Worm (Caenorhabditis elegans) whole organism, L1 larva: ENCODE data around the gene C31C9.9.

Experiments
- C16A3.4 ChIP-seq: fragments of 150-350 bp; optimal IDR thresholded peaks from 2 replicates; lab custom pipeline; 2014; ENCODE audit warnings: missing biosample characterization, missing genetic modification characterization
- C34B4.2 ChIP-seq: sonication (generic microtip); optimal IDR thresholded peaks from 2 replicates; lab custom pipeline; 2017; ENCODE audit warnings: mild to moderate bottlenecking, missing genetic modification characterization, missing compliant biosample characterization
- F16B12.6 ChIP-seq: fragments of 150-350 bp; optimal IDR thresholded peaks from 2 replicates; lab custom pipeline; 2014; ENCODE audit warnings: missing biosample characterization, missing genetic modification characterization
- blmp-1 ChIP-seq: fragments of 150-350 bp; optimal IDR thresholded peaks from 2 replicates; lab custom pipeline; 2014; ENCODE audit warnings: missing biosample characterization, missing genetic modification characterization
- ceh-8 ChIP-seq: fragments of 200-800 bp; sonication (Bioruptor generic); optimal IDR thresholded peaks from 2 replicates; lab custom pipeline; 2018; ENCODE audit warnings: mild to moderate bottlenecking, missing genetic modification characterization, moderate library complexity, missing compliant biosample characterization
- ceh-88 ChIP-seq: fragments of 200-800 bp; sonication (Bioruptor generic); IDR thresholded peaks from 2 replicates; pipeline ENCODE4 v1.3.6; 2022; ENCODE audit warnings: missing genetic modification characterization, missing compliant biosample characterization
- ceh-90 ChIP-seq: sonication (generic microtip); optimal IDR thresholded peaks from 2 replicates; lab custom pipeline; 2016; ENCODE audit warnings: missing genetic modification characterization, missing compliant biosample characterization
- dpl-1 ChIP-seq, 3 experiments: fragments of 150-350 bp in 2 of 3; sonication (generic microtip) in 1 of 3; optimal IDR thresholded peaks; 2 replicates each; lab custom pipeline; 2014 to 2017; ENCODE audit warnings: missing biosample characterization in 3 of 3, missing genetic modification characterization in 3 of 3, missing genetic modification reagents in 3 of 3
- efl-1 ChIP-seq, 4 experiments: fragments of 150-350 bp; optimal IDR thresholded peaks in 3 of 4; peaks in 1 of 4; 1 replicate in 1 of 4; 2 replicates in 3 of 4; lab custom pipeline; 2014; ENCODE audit warnings: missing biosample characterization in 2 of 4, missing genetic modification characterization in 2 of 4, missing genetic modification reagents in 2 of 4
- efl-3 ChIP-seq: fragments of 200-800 bp; sonication (Bioruptor generic); optimal IDR thresholded peaks from 2 replicates; lab custom pipeline; 2018; ENCODE audit warnings: mild to moderate bottlenecking, missing genetic modification characterization, missing compliant biosample characterization
- egl-13 ChIP-seq: sonication (generic microtip); optimal IDR thresholded peaks from 2 replicates; lab custom pipeline; 2016; ENCODE audit warnings: missing genotype, missing genetic modification reagents, missing genetic modification characterization, missing compliant biosample characterization
- elt-2 ChIP-seq: sonication (generic microtip); optimal IDR thresholded peaks from 2 replicates; lab custom pipeline; 2016; ENCODE audit warnings: missing genetic modification characterization, mild to moderate bottlenecking, inconsistent platforms, missing compliant biosample characterization, missing genetic modification reagents
- elt-3 ChIP-seq, 6 experiments: fragments of 150-350 bp in 1 of 6; sonication (generic microtip); optimal IDR thresholded peaks; 2 replicates each; lab custom pipeline; 2017 to 2018; ENCODE audit warnings: missing biosample characterization in 6 of 6, missing genetic modification characterization in 6 of 6, inconsistent platforms in 1 of 6
- isw-1 ChIP-seq: fragments of 200-800 bp; sonication (Bioruptor generic); IDR thresholded peaks from 2 replicates; pipeline ENCODE4 v1.3.6; 2022; ENCODE audit warnings: missing genetic modification characterization, missing compliant biosample characterization
- lin-13 ChIP-seq: fragments of 150-350 bp; optimal IDR thresholded peaks from 2 replicates; lab custom pipeline; 2014; ENCODE audit warnings: missing biosample characterization, missing genetic modification reagents, missing genetic modification characterization
- lin-14 ChIP-seq: fragments of 200-800 bp; sonication (Bioruptor generic); optimal IDR thresholded peaks from 2 replicates; lab custom pipeline; 2018; ENCODE audit warnings: mild to moderate bottlenecking, missing genetic modification characterization, moderate library complexity, missing compliant biosample characterization
- lir-3 ChIP-seq: sonication (generic microtip); optimal IDR thresholded peaks from 2 replicates; lab custom pipeline; 2016; ENCODE audit warnings: mild to moderate bottlenecking, missing genetic modification characterization, moderate library complexity, missing compliant biosample characterization; ENCODE audit not compliant: poor library complexity
- lsy-2 ChIP-seq, 2 experiments: fragments of 150-350 bp; optimal IDR thresholded peaks; 2 replicates each; lab custom pipeline; 2014; ENCODE audit warnings: missing biosample characterization in 2 of 2, missing genetic modification characterization in 2 of 2
- mdl-1 ChIP-seq, 2 experiments: fragments of 150-350 bp; optimal IDR thresholded peaks; 2 replicates each; lab custom pipeline; 2014 to 2017; ENCODE audit warnings: missing biosample characterization in 2 of 2, missing genetic modification characterization in 2 of 2, inconsistent platforms in 1 of 2
- mep-1 ChIP-seq: fragments of 150-350 bp; optimal IDR thresholded peaks from 2 replicates; lab custom pipeline; 2014; ENCODE audit warnings: missing biosample characterization, missing genetic modification characterization
- nhr-11 ChIP-seq: fragments of 150-350 bp; optimal IDR thresholded peaks from 2 replicates; lab custom pipeline; 2014; ENCODE audit warnings: missing biosample characterization, missing genetic modification characterization
- nhr-20 ChIP-seq: sonication (generic microtip); optimal IDR thresholded peaks from 2 replicates; lab custom pipeline; 2016; ENCODE audit warnings: mild to moderate bottlenecking, missing genetic modification characterization, missing compliant biosample characterization
- nhr-237 ChIP-seq: fragments of 150-350 bp; optimal IDR thresholded peaks from 2 replicates; lab custom pipeline; 2014; ENCODE audit warnings: missing biosample characterization, missing genetic modification characterization
- nhr-28 ChIP-seq: fragments of 150-350 bp; optimal IDR thresholded peaks from 2 replicates; lab custom pipeline; 2014; ENCODE audit warnings: missing biosample characterization, missing genetic modification characterization
- nhr-71 ChIP-seq: sonication (generic microtip); optimal IDR thresholded peaks from 2 replicates; lab custom pipeline; 2016; ENCODE audit warnings: mild to moderate bottlenecking, missing genetic modification characterization, moderate library complexity, missing compliant biosample characterization
- nhr-76 ChIP-seq: sonication (generic microtip); optimal IDR thresholded peaks from 2 replicates; lab custom pipeline; 2017; ENCODE audit warnings: missing biosample characterization, missing genetic modification characterization
- nhr-77 ChIP-seq: fragments of 150-350 bp; optimal IDR thresholded peaks from 2 replicates; lab custom pipeline; 2014; ENCODE audit warnings: missing biosample characterization, missing genetic modification characterization
- rnt-1 ChIP-seq: sonication (generic microtip); optimal IDR thresholded peaks from 2 replicates; lab custom pipeline; 2016; ENCODE audit warnings: mild to moderate bottlenecking, missing genetic modification characterization, moderate library complexity, missing compliant biosample characterization
- skn-1 ChIP-seq: fragments of 150-350 bp; optimal IDR thresholded peaks from 2 replicates; lab custom pipeline; 2014; ENCODE audit warnings: missing biosample characterization, missing genetic modification characterization
- snu-23 ChIP-seq: sonication (generic microtip); optimal IDR thresholded peaks from 2 replicates; lab custom pipeline; 2016; ENCODE audit warnings: missing genetic modification characterization, missing compliant biosample characterization
- sup-37 ChIP-seq: fragments of 200-800 bp; sonication (Bioruptor generic); optimal IDR thresholded peaks from 2 replicates; lab custom pipeline; 2018; ENCODE audit warnings: mild to moderate bottlenecking, missing genetic modification characterization, missing compliant biosample characterization
- tbx-2 ChIP-seq: sonication (generic microtip); optimal IDR thresholded peaks from 2 replicates; lab custom pipeline; 2016; ENCODE audit warnings: missing genetic modification characterization, missing compliant biosample characterization
- unc-130 ChIP-seq: fragments of 150-350 bp; optimal IDR thresholded peaks from 2 replicates; lab custom pipeline; 2017; ENCODE audit warnings: missing biosample characterization, missing genetic modification characterization, inconsistent platforms
- unc-62 ChIP-seq: fragments of 150-350 bp; optimal IDR thresholded peaks from 2 replicates; lab custom pipeline; 2014; ENCODE audit warnings: missing biosample characterization, missing genetic modification reagents, missing genetic modification characterization
- zag-1 ChIP-seq: fragments of 150-350 bp; optimal IDR thresholded peaks from 2 replicates; lab custom pipeline; 2014; ENCODE audit warnings: missing biosample characterization, missing genetic modification characterization

C31C9.9 gene

DNA sequence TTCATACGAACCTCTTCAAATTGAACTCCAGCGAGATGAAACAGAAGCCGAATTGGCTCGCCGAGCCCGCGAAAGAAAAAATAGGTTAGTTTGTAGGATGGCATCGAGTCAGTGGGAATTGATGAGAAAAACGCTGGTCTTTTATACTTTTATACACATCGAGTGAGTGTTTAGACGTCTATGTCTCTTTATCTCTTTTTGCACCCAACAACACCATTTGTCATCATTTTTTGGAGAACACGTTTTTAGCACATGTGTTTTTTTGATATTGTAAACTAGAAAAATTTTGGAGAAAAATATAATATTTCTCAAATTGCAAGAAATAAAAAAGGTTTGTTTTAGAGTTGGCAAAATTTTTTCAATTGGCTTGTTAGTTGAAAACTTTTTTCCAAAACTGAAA is 30.5 kb upstream of the C31C9.9 start, which contains the start of gene gst-16:
Gene gst-16 (minus strand): TSS at position 111 of the 400 bp plus-strand sequence.
- TF ChIP-seq lin-14 (GFP tag; lab: Kevin White, UChicago) = peak; percentile 9
- no peak for TF ChIP-seq unc-130
- no peak for TF ChIP-seq egl-13 (tag; lab: Kevin White, UChicago)
- TF ChIP-seq nhr-20 (tag; lab: Kevin White, UChicago) = peak; percentile 9
- TF ChIP-seq lsy-2 (tag; optimal IDR thresholded peaks at IDR 0.05; lab: Kevin White, UChicago) = no peak
- no peak for TF ChIP-seq efl-3 (GFP tag; lab: Kevin White, UChicago)
- TF ChIP-seq efl-1 (optimal IDR thresholded peaks at IDR 0.05; lab: Kevin White, UChicago) = no peak
- TF ChIP-seq efl-1 (GFP tag; optimal IDR thresholded peaks at IDR 0.05 in 1 of 2; lab: Kevin White, UChicago) = peak in 1 of 2 experiments; percentile 82
- no peak for TF ChIP-seq lin-13 (GFP tag; lab: Kevin White, UChicago)
- peak; percentile 97 for TF ChIP-seq skn-1 (tag; lab: Kevin White, UChicago)
- no peak for TF ChIP-seq elt-3 (tag; optimal IDR thresholded peaks at IDR 0.05; lab: Kevin White, UChicago)

DNA sequence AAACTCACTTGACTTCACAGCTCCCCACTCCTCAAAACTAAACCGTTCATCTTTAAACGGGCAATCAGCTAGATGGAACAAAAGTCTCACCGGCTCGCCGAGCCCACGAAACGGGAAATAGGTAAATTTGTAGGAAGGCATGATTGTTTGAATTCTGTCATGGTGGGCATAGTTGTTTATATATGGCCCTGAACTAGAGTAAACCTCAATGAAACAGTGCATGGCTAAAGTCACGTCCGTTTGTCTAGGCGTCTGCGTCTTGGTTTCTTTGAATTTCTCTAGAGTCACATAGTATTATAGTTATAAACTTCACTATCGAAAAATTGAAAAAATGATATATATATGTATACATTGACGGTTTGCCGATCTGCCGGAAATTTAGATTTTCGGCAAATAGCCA is 27.8 kb upstream of the C31C9.9 start, which contains the start of gene gst-19:
Gene gst-19 (minus strand): TSS at position 145 of the 400 bp plus-strand sequence.
- TF ChIP-seq lin-14 (GFP tag; lab: Kevin White, UChicago) (peak; percentile 20), blmp-1 (tag; lab: Kevin White, UChicago) (no peak), snu-23 (peak; percentile 28), F16B12.6 (tag; lab: Kevin White, UChicago) (no peak), mep-1 (no peak), nhr-20 (tag; lab: Kevin White, UChicago) (peak; percentile 52), lir-3 (tag; lab: Kevin White, UChicago) (no peak), dpl-1 (GFP tag; optimal IDR thresholded peaks at IDR 0.05; lab: Kevin White, UChicago) (peak in 1 of 3 experiments; percentile 2), C34B4.2 (tag; lab: Kevin White, UChicago) (no peak)

DNA sequence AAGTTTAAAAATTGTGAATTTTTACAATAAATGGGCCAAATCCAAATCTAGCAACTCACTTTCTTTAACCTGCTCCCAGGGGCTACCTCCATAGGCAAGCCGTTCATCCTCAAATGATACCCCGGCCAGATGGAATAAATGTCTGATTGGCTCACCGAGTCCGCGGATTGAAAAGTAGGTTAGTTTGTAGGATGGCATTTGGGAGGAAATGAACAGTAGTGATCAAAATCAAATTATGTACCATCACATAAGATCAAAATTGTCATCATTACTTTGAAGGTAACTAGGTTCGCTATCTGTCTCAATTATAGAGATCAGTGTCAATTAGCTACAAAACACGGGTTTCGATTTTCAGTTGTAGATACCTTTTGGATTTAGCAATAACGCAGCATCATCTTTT is 24.1 kb upstream of the C31C9.9 start, which contains the start of the genes gst-17 and gst-18:
Gene gst-17 (minus strand): TSS at position 101 of the 400 bp plus-strand sequence.
Gene gst-18 (minus strand): TSS at position 198 of the 400 bp plus-strand sequence.
- TF ChIP-seq sup-37 (GFP tag; lab: Kevin White, UChicago) (no peak), elt-3 (tag; optimal IDR thresholded peaks at IDR 0.05; lab: Kevin White, UChicago) (no peak), C16A3.4 (tag; lab: Kevin White, UChicago) (no peak), mdl-1 (tag; optimal IDR thresholded peaks at IDR 0.05; lab: Kevin White, UChicago) (no peak), ceh-8 (GFP tag; lab: Kevin White, UChicago) (no peak), nhr-77 (tag; lab: Kevin White, UChicago) (no peak), nhr-71 (tag; lab: Kevin White, UChicago) (no peak), zag-1 (no peak), isw-1 (GFP tag; lab: Robert Waterston, UW) (no peak), nhr-11 (no peak), nhr-237 (tag; lab: Kevin White, UChicago) (no peak), ceh-88 (GFP tag; lab: Robert Waterston, UW) (no peak), nhr-76 (tag; lab: Kevin White, UChicago) (no peak), nhr-28 (tag; lab: Kevin White, UChicago) (no peak)

DNA sequence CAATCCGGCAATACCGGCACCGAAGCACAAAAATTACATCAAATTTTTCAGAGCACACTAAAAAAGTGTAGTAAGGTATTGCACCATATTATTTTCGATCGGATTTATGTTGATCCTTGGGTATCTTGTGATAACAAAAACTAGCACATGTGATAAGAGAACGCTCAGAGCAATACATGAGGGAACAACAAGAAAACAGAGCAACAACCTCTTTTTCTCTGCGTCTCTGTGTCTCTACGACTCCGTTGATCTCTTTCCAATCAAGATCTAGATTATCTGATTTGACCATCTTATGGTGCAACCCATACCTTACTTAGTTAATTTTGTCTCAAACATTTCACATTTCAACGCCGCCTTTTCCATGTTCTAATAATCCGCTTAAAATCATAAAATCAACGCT is 22.6 kb upstream of the C31C9.9 start, which contains the start of gene tag-10:
Gene tag-10 (plus strand): TSS at position 347 of the 400 bp plus-strand sequence.
- TF ChIP-seq ceh-90 (tag; lab: Kevin White, UChicago) (no peak), skn-1 (tag; lab: Kevin White, UChicago) (no peak), elt-2 (peak; percentile 18), unc-62 (no peak), tbx-2 (tag; lab: Kevin White, UChicago) (no peak), rnt-1 (tag; lab: Kevin White, UChicago) (peak; percentile 4)
